Worm (Caenorhabditis elegans): ENCODE measurements around the gene col-152.

ce11 chrV:10602051-10602937 lies 41.6 kb downstream of the col-152 start, which contains the start of gene H27A22.1:
- no peak for TF ChIP-seq nhr-12 (tag; optimal IDR thresholded peaks at IDR 0.05)
- no peak for TF ChIP-seq lsy-2 (tag; optimal IDR thresholded peaks at IDR 0.05)
- TF ChIP-seq nhr-76 (tag; optimal IDR thresholded peaks at IDR 0.05): no peak

Data from whole organism, mixed stage, embryonic.